Worm (Caenorhabditis elegans) whole organism, L2 larva: Measurements from ENCODE around the gene C49G7.12.

Source experiments
- C34F6.9 ChIP-seq: fragments of 150-350 bp; optimal IDR thresholded peaks from 2 replicates; lab custom pipeline; 2014; ENCODE audit warnings: missing biosample characterization, missing genetic modification characterization
- ZK546.5 ChIP-seq: sonication (generic microtip); optimal IDR thresholded peaks from 2 replicates; lab custom pipeline; 2017; ENCODE audit warnings: missing biosample characterization, missing genetic modification characterization
- alr-1 ChIP-seq: fragments of 150-350 bp; optimal IDR thresholded peaks from 2 replicates; lab custom pipeline; 2014; ENCODE audit warnings: missing biosample characterization, missing genetic modification characterization
- aly-2 ChIP-seq: fragments of 150-350 bp; optimal IDR thresholded peaks from 2 replicates; lab custom pipeline; 2014; ENCODE audit warnings: missing biosample characterization, missing genetic modification characterization
- ama-1 ChIP-seq: fragments of 150-350 bp; optimal IDR thresholded peaks from 2 replicates; lab custom pipeline; 2018; ENCODE audit warnings: inconsistent platforms
- blmp-1 ChIP-seq: sonication (generic microtip); optimal IDR thresholded peaks from 2 replicates; lab custom pipeline; 2017; ENCODE audit warnings: missing genetic modification characterization, mild to moderate bottlenecking, missing compliant biosample characterization, antibody characterized with exemption, moderate library complexity; ENCODE audit not compliant: insufficient read depth
- lin-13 ChIP-seq: fragments of 150-350 bp; optimal IDR thresholded peaks from 2 replicates; lab custom pipeline; 2014; ENCODE audit warnings: missing biosample characterization, missing genetic modification reagents, missing genetic modification characterization
- lsy-2 ChIP-seq, 2 experiments: fragments of 150-350 bp in 1 of 2; sonication (generic microtip) in 1 of 2; optimal IDR thresholded peaks; 2 replicates each; lab custom pipeline; 2014 to 2017; ENCODE audit warnings: missing biosample characterization in 2 of 2, missing genetic modification characterization in 2 of 2
- mdl-1 ChIP-seq, 2 experiments: fragments of 150-350 bp in 1 of 2; sonication (generic microtip) in 1 of 2; optimal IDR thresholded peaks; 2 replicates each; lab custom pipeline; 2017; ENCODE audit warnings: missing biosample characterization in 2 of 2, missing genetic modification characterization in 2 of 2
- nhr-11 ChIP-seq: fragments of 150-350 bp; optimal IDR thresholded peaks from 2 replicates; lab custom pipeline; 2014; ENCODE audit warnings: missing biosample characterization, missing genetic modification characterization
- nhr-77 ChIP-seq: fragments of 150-350 bp; optimal IDR thresholded peaks from 2 replicates; lab custom pipeline; 2014; ENCODE audit warnings: missing biosample characterization, missing genetic modification characterization
- unc-39 ChIP-seq: fragments of 150-350 bp; optimal IDR thresholded peaks from 2 replicates; lab custom pipeline; 2014; ENCODE audit warnings: missing biosample characterization, missing genetic modification characterization
- zag-1 ChIP-seq: fragments of 150-350 bp; optimal IDR thresholded peaks from 2 replicates; lab custom pipeline; 2014; ENCODE audit warnings: missing biosample characterization, missing genetic modification characterization

DNA sequence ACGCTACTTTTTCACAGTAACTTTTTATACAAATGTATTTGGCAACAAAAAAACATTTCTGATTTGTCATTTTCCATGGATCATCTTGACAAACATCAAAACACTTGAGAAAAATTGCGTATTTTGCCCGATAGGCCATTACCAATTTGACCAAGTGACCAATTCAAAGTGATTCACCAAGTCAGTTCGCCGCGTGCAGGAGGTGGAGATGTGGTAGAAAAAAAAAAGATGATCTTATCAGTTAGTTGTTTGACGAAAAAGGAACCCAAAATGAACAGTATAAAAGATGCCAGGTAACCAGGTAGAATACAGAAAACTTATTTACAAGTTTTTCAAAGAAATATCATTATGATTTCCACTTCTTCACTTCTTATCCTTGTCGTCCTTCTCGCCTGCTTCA is 49.1 kb upstream of the C49G7.12 start, which contains the start of gene nlp-27:
- TF ChIP-seq zag-1 (tag; lab: Kevin White, UChicago) (no peak), aly-2 (tag; lab: Kevin White, UChicago) (no peak), nhr-11 (no peak), unc-39 (tag; lab: Kevin White, UChicago) (no peak), lsy-2 (tag; optimal IDR thresholded peaks at IDR 0.05; lab: Kevin White, UChicago) (no peak), ZK546.5 (tag; lab: Kevin White, UChicago) (no peak), lin-13 (GFP tag; lab: Kevin White, UChicago) (no peak), mdl-1 (tag; optimal IDR thresholded peaks at IDR 0.05; lab: Kevin White, UChicago) (no peak), ama-1 (no peak), blmp-1 (tag; lab: Kevin White, UChicago) (no peak), C34F6.9 (tag; lab: Kevin White, UChicago) (no peak), alr-1 (tag; lab: Kevin White, UChicago) (no peak), nhr-77 (tag; lab: Kevin White, UChicago) (no peak)
